Worm (Caenorhabditis elegans) whole organism, early embryonic: ENCODE results near the gene C29F5.1.

Experiments used
- B0310.2 ChIP-seq: sonication (generic microtip); optimal IDR thresholded peaks from 2 replicates; lab custom pipeline; 2016; ENCODE audit warnings: mild to moderate bottlenecking, missing genetic modification characterization, missing compliant biosample characterization
- F13C5.2 ChIP-seq: sonication (generic microtip); optimal IDR thresholded peaks from 2 replicates; lab custom pipeline; 2017; ENCODE audit warnings: mild to moderate bottlenecking, missing genetic modification characterization, inconsistent platforms, missing compliant biosample characterization
- aly-1 ChIP-seq: sonication (generic microtip); optimal IDR thresholded peaks from 2 replicates; lab custom pipeline; 2016; ENCODE audit warnings: missing genetic modification characterization, missing compliant biosample characterization
- ama-1 ChIP-seq: fragments of 150-350 bp; optimal IDR thresholded peaks from 2 replicates; lab custom pipeline; 2014
- ceh-13 ChIP-seq: fragments of 200-800 bp; sonication (Bioruptor generic); optimal IDR thresholded peaks from 2 replicates; lab custom pipeline; 2018; ENCODE audit warnings: mild to moderate bottlenecking, missing genetic modification characterization, missing compliant biosample characterization
- ceh-36 ChIP-seq: sonication (generic microtip); optimal IDR thresholded peaks from 2 replicates; lab custom pipeline; 2016; ENCODE audit warnings: missing genetic modification characterization, inconsistent platforms, missing compliant biosample characterization
- ets-7 ChIP-seq: sonication (generic microtip); optimal IDR thresholded peaks from 2 replicates; lab custom pipeline; 2016; ENCODE audit warnings: missing genotype, missing genetic modification characterization, missing compliant biosample characterization
- flt-1 ChIP-seq: fragments of 200-800 bp; sonication (Bioruptor generic); IDR thresholded peaks from 2 replicates; pipeline ENCODE4 v1.3.6; 2022; ENCODE audit warnings: missing genetic modification characterization, missing compliant biosample characterization
- hmbx-1 ChIP-seq: sonication (generic microtip); optimal IDR thresholded peaks from 2 replicates; lab custom pipeline; 2016; ENCODE audit warnings: mild to moderate bottlenecking, missing genetic modification characterization, missing compliant biosample characterization
- hmg-4 ChIP-seq: fragments of 200-800 bp; sonication (Bioruptor generic); optimal IDR thresholded peaks from 2 replicates; lab custom pipeline; 2018; ENCODE audit warnings: mild to moderate bottlenecking, missing genetic modification characterization, missing compliant biosample characterization
- hnd-1 ChIP-seq: sonication (generic microtip); optimal IDR thresholded peaks from 2 replicates; lab custom pipeline; 2016; ENCODE audit warnings: missing genetic modification characterization, missing compliant biosample characterization
- pes-1 ChIP-seq: fragments of 200-800 bp; sonication (Bioruptor generic); IDR thresholded peaks from 2 replicates; pipeline ENCODE4 v1.3.6; 2022; ENCODE audit warnings: missing genetic modification reagents, missing genetic modification characterization, missing compliant biosample characterization
- scrt-1 ChIP-seq: fragments of 200-800 bp; sonication (Bioruptor generic); IDR thresholded peaks from 2 replicates; pipeline ENCODE4 v1.3.6; 2022; ENCODE audit warnings: missing genetic modification characterization, missing compliant biosample characterization
- sea-1 ChIP-seq: fragments of 200-800 bp; sonication (Bioruptor generic); conservative IDR thresholded peaks from 2 replicates; pipeline ENCODE4 v1.3.6; 2022; ENCODE audit warnings: missing genetic modification characterization, missing compliant biosample characterization
- tbx-11 ChIP-seq: fragments of 200-800 bp; sonication (Bioruptor generic); IDR thresholded peaks from 2 replicates; pipeline ENCODE4 v1.3.6; 2022; ENCODE audit warnings: missing genetic modification characterization, missing compliant biosample characterization
- tbx-37 ChIP-seq: fragments of 200-800 bp; sonication (Bioruptor generic); conservative IDR thresholded peaks from 2 replicates; pipeline ENCODE4 v1.3.6; 2022; ENCODE audit warnings: missing genetic modification reagents, missing genetic modification characterization, missing compliant biosample characterization
- tra-4 ChIP-seq: sonication (generic microtip); optimal IDR thresholded peaks from 2 replicates; lab custom pipeline; 2017; ENCODE audit warnings: missing genetic modification characterization, missing compliant biosample characterization

The C29F5.1 gene

DNA sequence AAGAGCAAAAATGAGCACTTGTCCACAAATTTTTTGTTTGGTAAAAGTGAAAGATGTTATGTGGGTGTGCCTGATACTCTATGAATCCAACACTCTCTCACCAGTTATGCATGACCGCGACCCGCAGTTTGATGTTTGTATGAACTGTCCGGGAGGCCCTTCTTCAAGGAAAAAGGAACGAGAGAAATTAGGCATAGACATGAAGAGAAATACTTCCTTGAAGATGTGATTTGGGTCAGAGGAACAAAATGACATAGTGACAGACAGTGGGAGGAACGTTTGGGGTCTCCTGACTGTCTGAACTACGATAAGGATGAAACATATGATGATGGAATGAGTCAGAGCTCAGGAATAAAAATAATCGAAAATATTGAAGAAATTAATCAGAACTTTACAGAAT lies 37.8 kb downstream of the C29F5.1 start:
- TF ChIP-seq tbx-37 (GFP tag; lab: Robert Waterston, UW) (no peak), B0310.2 (tag; lab: Kevin White, UChicago) (no peak), ceh-36 (tag; lab: Kevin White, UChicago) (no peak), ets-7 (tag; lab: Kevin White, UChicago) (no peak), tra-4 (tag; lab: Kevin White, UChicago) (no peak), aly-1 (no peak), hnd-1 (tag; lab: Kevin White, UChicago) (no peak), scrt-1 (no peak), hmbx-1 (tag; lab: Kevin White, UChicago) (no peak), hmg-4 (GFP tag; lab: Kevin White, UChicago) (no peak), F13C5.2 (tag; lab: Kevin White, UChicago) (no peak), tbx-11 (GFP tag; lab: Robert Waterston, UW) (no peak), flt-1 (GFP tag; lab: Robert Waterston, UW) (no peak), ama-1 (no peak), sea-1 (no peak), pes-1 (no peak), ceh-13 (GFP tag; lab: Kevin White, UChicago) (no peak)

DNA sequence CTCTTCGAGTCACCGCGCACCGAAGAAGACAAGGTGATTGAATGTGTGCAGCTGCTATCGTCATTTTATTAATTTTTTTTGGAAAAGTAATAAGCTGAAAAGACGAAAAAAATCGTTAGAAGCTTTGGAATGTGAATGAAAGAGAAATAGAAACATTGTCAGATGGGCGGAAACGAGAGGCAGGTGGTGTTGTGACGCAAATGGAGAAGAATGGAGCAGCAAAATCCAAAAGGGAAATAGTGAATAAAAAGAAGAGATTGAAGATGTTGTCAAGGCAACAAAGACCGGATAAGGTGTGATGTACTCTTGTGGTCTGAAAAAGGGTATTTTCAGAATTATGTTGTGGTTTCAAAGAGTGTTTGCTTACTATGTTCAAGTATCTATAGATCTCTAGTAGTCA lies 39.1 kb downstream of the C29F5.1 start:
- TF ChIP-seq flt-1 (GFP tag; lab: Robert Waterston, UW) (no peak), ceh-36 (tag; lab: Kevin White, UChicago) (no peak), tbx-37 (GFP tag; lab: Robert Waterston, UW) (no peak), sea-1 (no peak), hmg-4 (GFP tag; lab: Kevin White, UChicago) (no peak), tra-4 (tag; lab: Kevin White, UChicago) (no peak), B0310.2 (tag; lab: Kevin White, UChicago) (no peak)

DNA sequence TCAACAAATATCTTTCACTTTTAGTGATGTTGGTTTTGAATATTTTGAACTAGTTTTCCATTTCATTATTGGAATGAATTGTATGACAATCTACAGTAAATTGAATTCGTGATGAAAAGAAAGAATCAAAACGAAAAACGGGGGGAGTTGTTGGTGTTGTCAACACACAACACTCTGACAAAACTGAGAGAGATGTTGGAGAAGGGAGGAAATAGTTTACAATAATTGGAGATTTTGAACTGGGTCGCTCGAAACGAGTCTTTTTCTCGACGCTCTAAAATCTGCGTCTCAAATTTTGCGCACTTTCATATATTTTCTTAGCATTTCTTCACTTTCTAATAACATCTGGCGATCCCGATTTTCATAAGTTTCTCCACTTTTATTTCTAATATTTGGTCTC lies 40.6 kb downstream of the C29F5.1 start, which contains the start of gene txt-18:
TSS of gene txt-18 (plus strand) at position 180 of the 400 bp plus-strand sequence.
- no peak for TF ChIP-seq flt-1 (GFP tag; lab: Robert Waterston, UW)
- TF ChIP-seq hmbx-1 (tag; lab: Kevin White, UChicago): no peak
- no peak for TF ChIP-seq tra-4 (tag; lab: Kevin White, UChicago)
- TF ChIP-seq B0310.2 (tag; lab: Kevin White, UChicago): no peak
- TF ChIP-seq tbx-37 (GFP tag; lab: Robert Waterston, UW): no peak
- no peak for TF ChIP-seq hmg-4 (GFP tag; lab: Kevin White, UChicago)

DNA sequence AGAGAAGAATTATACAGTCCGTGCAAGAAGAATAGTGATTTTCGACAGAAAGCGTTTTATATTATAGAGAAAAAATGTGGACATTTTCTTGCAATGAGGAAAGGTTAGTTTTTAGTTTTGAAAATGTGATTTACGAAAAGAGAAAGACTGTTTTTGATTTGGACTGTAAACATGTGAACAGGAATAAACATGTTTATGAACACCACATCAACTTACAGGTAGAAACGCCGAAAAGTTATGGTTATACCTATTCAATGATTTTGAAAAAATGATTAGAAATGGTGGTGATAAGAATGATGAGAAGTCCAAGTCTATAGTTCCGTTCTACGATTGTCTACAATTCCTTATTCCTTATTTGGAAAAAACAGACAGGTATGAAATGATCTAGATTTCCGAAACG lies 41.2 kb downstream of the C29F5.1 start:
- TF ChIP-seq flt-1 (GFP tag; lab: Robert Waterston, UW): no peak
- no peak for TF ChIP-seq hnd-1 (tag; lab: Kevin White, UChicago)
- no peak for TF ChIP-seq B0310.2 (tag; lab: Kevin White, UChicago)
- TF ChIP-seq pes-1: no peak
- no peak for TF ChIP-seq hmbx-1 (tag; lab: Kevin White, UChicago)
- TF ChIP-seq tbx-37 (GFP tag; lab: Robert Waterston, UW): no peak
- no peak for TF ChIP-seq ama-1
- TF ChIP-seq ceh-36 (tag; lab: Kevin White, UChicago): no peak
- TF ChIP-seq sea-1: no peak
- no peak for TF ChIP-seq ceh-13 (GFP tag; lab: Kevin White, UChicago)

DNA sequence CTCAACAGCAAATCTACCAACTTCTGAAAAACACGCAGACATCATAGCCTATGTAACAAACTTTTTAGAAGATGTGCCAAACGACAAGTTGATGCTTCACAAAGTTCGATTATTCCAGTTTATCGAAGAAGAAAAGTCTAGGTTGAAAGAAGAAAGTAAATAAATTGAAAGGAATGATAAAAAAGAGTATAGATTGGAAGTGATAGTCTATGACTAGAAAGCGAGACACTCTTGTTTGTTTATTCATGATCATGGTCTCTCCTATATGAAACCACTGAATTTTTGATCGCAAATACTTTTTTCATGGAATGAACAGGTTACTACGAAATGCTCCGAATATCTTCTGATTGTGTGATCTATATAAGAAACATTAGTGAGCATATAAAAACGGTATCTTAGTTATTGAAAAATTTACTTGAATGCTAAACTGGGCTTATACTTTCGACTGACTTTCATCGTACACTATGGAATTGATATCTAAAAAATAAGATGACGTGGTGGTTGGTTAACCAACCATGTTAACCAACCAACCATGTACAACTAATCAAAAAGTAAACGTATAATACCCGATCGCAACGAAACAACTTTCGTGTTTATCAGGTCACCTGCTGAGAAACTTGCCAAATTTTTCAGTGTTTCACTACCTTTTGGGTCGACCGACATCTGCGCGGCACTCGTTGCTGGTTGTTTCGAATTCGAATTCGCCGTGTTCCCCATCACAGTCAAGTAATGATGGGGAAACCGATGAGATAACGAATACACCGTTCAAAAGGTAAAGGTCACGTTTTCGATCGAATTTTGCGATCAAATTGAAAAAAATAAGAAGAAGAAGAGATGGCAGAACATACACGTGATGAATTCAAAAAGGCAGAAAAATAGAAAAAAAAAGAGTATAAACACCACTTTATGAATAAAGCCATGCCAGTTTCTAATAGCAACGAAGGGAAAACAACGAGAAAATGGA lies 42.2 kb downstream of the C29F5.1 start, which contains the start of gene C32D5.8:
TSS of gene C32D5.8 (minus strand) at position 770 of the 964 bp plus-strand sequence.
- TF ChIP-seq scrt-1 (no peak), B0310.2 (tag; lab: Kevin White, UChicago) (no peak), ceh-13 (GFP tag; lab: Kevin White, UChicago) (no peak), tbx-37 (GFP tag; lab: Robert Waterston, UW) (no peak), hmbx-1 (tag; lab: Kevin White, UChicago) (no peak), ama-1 (no peak), ceh-36 (tag; lab: Kevin White, UChicago) (no peak), tra-4 (tag; lab: Kevin White, UChicago) (no peak), hnd-1 (tag; lab: Kevin White, UChicago) (no peak), hmg-4 (GFP tag; lab: Kevin White, UChicago) (no peak)

DNA sequence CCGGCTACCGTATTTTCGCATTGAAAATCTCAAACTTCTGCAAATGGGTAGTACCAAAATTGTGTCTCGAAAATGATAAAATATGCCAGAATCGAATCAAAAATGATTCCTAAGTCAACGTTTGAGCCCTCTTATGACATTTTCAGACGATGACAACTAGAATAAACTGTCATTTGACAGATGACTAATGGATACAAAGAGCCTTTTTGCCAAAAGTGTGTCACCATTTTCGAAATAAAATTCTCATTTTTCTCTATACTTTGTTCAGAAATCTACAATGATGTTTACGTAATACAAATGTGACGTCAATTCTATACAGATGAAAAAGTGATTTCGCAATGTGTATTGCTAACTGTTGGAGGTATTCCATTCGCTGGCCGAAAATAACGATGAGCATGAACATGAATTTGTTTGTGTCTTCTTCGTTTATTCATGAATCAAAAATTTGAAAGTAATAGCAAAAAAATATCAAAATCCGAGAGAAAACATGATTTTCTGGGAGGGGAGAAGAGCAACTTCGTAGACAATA lies 43.3 kb downstream of the C29F5.1 start:
- TF ChIP-seq hmbx-1 (tag; lab: Kevin White, UChicago): peak; percentile 18
- TF ChIP-seq ceh-36 (tag; lab: Kevin White, UChicago): peak; percentile 19
- TF ChIP-seq F13C5.2 (tag; lab: Kevin White, UChicago): no peak

DNA sequence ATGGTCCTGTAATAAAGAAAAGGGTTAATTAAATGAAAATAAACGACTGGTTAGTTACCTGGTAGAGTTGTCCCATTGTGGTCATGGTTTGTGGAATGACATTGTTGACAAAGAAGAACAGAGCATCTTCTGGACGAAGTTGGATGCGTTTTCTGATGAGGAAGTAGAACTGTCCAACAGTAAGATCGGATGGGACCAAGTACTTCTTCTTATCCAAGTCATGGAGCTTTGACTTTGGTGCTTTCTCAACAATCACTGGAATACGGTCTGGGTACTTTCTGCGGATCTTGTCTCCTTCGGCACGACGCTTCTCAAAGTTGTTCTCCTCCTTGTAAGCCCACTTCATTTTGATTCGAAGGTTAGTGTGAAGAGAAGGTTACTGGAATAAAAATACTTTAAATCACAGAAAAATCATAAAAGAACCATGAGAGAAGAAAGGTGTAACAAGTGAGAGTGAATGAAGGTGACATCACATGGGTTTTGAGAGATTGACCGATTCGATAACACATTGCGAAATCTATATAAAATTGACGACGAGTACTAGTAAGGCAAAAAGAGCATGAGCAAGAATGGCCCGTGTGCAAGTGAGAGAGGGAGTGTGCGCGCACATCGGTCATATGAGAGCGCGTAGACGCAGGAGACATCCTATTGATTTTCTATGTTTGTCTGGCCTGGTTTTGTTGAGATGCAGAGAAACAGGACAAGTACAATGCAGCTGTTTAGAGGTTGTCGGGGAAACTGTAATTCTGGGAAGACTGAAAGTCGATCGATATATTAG lies 44.2 kb downstream of the C29F5.1 start, which contains the start of gene lgg-1:
TSS of gene lgg-1 (minus strand) at position 379 of the 778 bp plus-strand sequence.
- TF ChIP-seq flt-1 (GFP tag; lab: Robert Waterston, UW): no peak
- no peak for TF ChIP-seq ceh-13 (GFP tag; lab: Kevin White, UChicago)
- TF ChIP-seq pes-1: no peak; the same call in 1 of the 2 replicates
- TF ChIP-seq hmbx-1 (tag; lab: Kevin White, UChicago): no peak
- TF ChIP-seq ets-7 (tag; lab: Kevin White, UChicago): no peak
- TF ChIP-seq ama-1: peak; percentile 23
- TF ChIP-seq sea-1: 0 out of 2 replicates have a peak, but pooled peaks have one; percentile 48
- TF ChIP-seq aly-1: no peak
- no peak for TF ChIP-seq scrt-1
- TF ChIP-seq tbx-37 (GFP tag; lab: Robert Waterston, UW): no peak
- no peak for TF ChIP-seq tbx-11 (GFP tag; lab: Robert Waterston, UW)
- TF ChIP-seq B0310.2 (tag; lab: Kevin White, UChicago): no peak
- no peak for TF ChIP-seq hnd-1 (tag; lab: Kevin White, UChicago)
- TF ChIP-seq ceh-36 (tag; lab: Kevin White, UChicago): no peak
- TF ChIP-seq F13C5.2 (tag; lab: Kevin White, UChicago): peak; percentile 20
- no peak for TF ChIP-seq hmg-4 (GFP tag; lab: Kevin White, UChicago)
- TF ChIP-seq tra-4 (tag; lab: Kevin White, UChicago): no peak
